Worm (Caenorhabditis elegans): ENCODE results near the gene F16G10.7.

DNA sequence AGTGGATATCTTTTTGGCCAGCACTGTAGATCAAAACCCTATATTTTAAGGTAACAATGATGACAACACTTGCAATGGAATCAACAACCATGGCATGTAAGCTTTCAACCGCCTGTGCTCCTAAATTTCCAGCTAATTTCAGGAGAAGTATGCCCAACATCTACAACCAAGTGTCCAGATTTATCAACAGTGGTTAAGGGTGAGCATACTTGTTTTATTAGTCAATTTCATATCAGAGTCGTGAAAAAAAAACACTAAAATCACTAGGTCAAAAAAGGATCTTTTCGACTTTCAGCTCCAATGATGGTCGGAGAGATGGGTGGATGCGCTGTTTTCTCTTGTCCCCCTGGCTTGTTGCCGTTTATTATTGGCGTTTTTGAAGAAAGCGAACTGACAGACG, 23.9 kb upstream of the F16G10.7 start, which contains the start of gene F16G10.1:
- TF ChIP-seq W03F9.2 (tag; optimal IDR thresholded peaks at IDR 0.05) (no peak), dao-5 (tag; optimal IDR thresholded peaks at IDR 0.05) (no peak)
